Worm (Caenorhabditis elegans): ENCODE results near the gene Y50E8A.2.

DNA sequence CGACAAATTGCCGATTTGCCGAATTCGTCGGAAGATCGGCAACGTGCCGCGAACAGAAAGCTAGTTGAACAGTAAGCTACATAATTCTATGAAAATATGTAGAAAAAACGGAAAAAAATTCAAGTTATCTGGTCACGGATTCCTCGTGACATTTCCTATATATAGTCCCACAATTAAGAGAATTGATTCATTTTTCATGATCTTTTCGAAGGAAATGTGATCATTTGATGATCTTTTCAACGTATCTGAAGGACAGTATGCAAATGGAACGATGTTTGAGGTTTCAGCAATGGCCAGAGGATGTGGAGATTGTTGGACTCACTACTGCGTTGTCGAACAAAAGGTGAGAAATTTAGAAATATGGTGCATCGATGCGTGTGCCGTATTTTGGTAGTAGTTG, 20.7 kb downstream of the Y50E8A.2 start, which contains the start of gene R08A2.9:
- TF ChIP-seq nhr-76 (tag; optimal IDR thresholded peaks at IDR 0.05) = no peak
- TF ChIP-seq zfp-3 (GFP tag; conservative IDR thresholded peaks at IDR 0.05) = no peak
- no peak for TF ChIP-seq unc-62 (GFP tag; optimal IDR thresholded peaks at IDR 0.05 in 1 of 2)
- no peak for TF ChIP-seq unc-62 (tag; optimal IDR thresholded peaks at IDR 0.05)
